Worm (Caenorhabditis elegans) whole organism, midembryonic: Measurements from ENCODE around the gene hlh-25.
A peak's percentile ranks its signal among the peaks of the same experiment; 100 is the strongest.

Source experiments
- T22C8.4 ChIP-seq: fragments of 200-800 bp; sonication (Bioruptor generic); IDR thresholded peaks from 2 replicates; pipeline ENCODE4 v1.3.6; 2022; ENCODE audit warnings: missing genetic modification characterization, missing compliant biosample characterization
- cog-1 ChIP-seq: sonication (generic microtip); optimal IDR thresholded peaks from 2 replicates; lab custom pipeline; 2016; ENCODE audit warnings: missing genetic modification characterization, missing compliant biosample characterization
- flt-1 ChIP-seq: fragments of 200-800 bp; sonication (Bioruptor generic); IDR thresholded peaks from 2 replicates; pipeline ENCODE4 v1.3.6; 2022; ENCODE audit warnings: missing genetic modification characterization, missing compliant biosample characterization
- klf-2 ChIP-seq: fragments of 200-800 bp; sonication (Bioruptor generic); conservative IDR thresholded peaks from 2 replicates; pipeline ENCODE4 v1.3.6; 2022; ENCODE audit warnings: missing genetic modification reagents, missing genetic modification characterization, missing compliant biosample characterization
- med-1 ChIP-seq: sonication (generic microtip); optimal IDR thresholded peaks from 2 replicates; lab custom pipeline; 2017; ENCODE audit warnings: missing genetic modification characterization, mild to moderate bottlenecking, missing compliant biosample characterization, antibody characterized with exemption, missing genetic modification reagents; ENCODE audit not compliant: insufficient read depth
- ref-1 ChIP-seq: fragments of 200-800 bp; sonication (Bioruptor generic); conservative IDR thresholded peaks from 2 replicates; pipeline ENCODE4 v1.3.6; 2022; ENCODE audit warnings: missing genetic modification reagents, missing genetic modification characterization, missing compliant biosample characterization
- tab-1 ChIP-seq: fragments of 200-800 bp; sonication (Bioruptor generic); IDR thresholded peaks from 2 replicates; pipeline ENCODE4 v1.3.6; 2022; ENCODE audit warnings: missing genetic modification characterization, missing compliant biosample characterization
- ztf-23 ChIP-seq: fragments of 200-800 bp; sonication (Bioruptor generic); IDR thresholded peaks from 2 replicates; pipeline ENCODE4 v1.3.6; 2022; ENCODE audit warnings: missing genetic modification reagents, missing genetic modification characterization, missing compliant biosample characterization
- ztf-29 ChIP-seq: fragments of 200-800 bp; sonication (Bioruptor generic); IDR thresholded peaks from 2 replicates; pipeline ENCODE4 v1.3.6; 2022; ENCODE audit warnings: missing genetic modification reagents, missing genetic modification characterization, missing compliant biosample characterization

Gene hlh-25

ce11 chrII:5511417-5512353 is 23.4 kb upstream of the hlh-25 start:
- TF ChIP-seq T22C8.4 (GFP tag; lab: Robert Waterston, UW) (no peak), cog-1 (tag; lab: Kevin White, UChicago) (peak; percentile 44)

DNA sequence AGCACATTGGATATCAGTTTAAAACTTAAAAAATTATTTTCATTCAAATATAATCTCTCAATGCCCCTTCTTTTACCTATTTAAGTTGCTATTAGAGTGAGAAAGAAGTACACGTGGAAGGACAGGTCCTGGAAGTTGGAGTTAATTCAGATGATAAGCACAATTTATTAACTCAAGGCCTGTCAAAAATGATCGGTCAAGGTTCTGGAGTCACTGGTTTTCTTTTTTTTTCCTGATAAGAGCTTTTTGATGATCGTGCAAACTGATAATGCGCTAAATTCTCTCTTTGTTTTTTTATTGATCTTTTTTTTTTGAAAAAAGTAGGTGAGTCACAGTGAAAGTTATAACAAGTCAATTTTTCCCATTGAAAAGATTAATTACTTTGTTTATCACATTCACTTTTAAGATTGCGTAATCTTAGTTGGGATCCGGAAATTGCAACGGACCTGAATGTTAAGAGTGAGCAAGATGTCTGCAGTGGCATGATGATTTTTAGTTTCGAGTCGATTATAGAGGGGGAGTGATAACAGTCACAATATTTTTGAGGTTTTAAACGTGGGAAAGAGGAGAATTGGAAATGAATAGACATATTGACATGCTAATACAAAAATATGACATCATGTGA is 22.5 kb upstream of the hlh-25 start:
- TF ChIP-seq ztf-29 (GFP tag; lab: Robert Waterston, UW) (no peak), T22C8.4 (GFP tag; lab: Robert Waterston, UW) (no peak), flt-1 (no peak), ref-1 (GFP tag; lab: Robert Waterston, UW) (no peak), ztf-23 (no peak), med-1 (no peak), klf-2 (GFP tag; lab: Robert Waterston, UW) (no peak), cog-1 (tag; lab: Kevin White, UChicago) (no peak), tab-1 (no peak)

DNA sequence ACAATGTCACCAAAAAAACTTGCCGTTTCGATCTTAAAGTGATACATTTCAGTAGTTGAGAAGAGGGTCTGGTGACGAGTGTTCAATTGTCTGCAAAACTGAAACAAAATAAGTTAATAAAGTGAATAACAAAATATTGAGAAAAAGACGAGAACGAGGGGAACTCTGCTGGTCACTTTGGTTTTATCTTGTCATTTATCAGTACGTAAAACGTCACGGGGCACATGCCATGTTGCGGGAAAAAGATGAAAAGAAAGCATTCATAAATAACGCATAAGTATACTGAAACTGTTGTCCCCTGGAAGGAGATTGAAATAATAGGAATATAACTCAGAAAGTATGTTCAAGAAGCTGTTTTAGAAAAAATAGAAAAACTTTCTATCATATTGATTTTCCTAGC is 20.2 kb upstream of the hlh-25 start, which contains the start of gene sahd-1:
Gene sahd-1 (minus strand): TSS at position 100 of the 400 bp plus-strand sequence.
- TF ChIP-seq klf-2 (GFP tag; lab: Robert Waterston, UW) (no peak), ztf-29 (GFP tag; lab: Robert Waterston, UW) (no peak), T22C8.4 (GFP tag; lab: Robert Waterston, UW) (no peak), tab-1 (no peak), flt-1 (no peak), med-1 (no peak), ztf-23 (no peak), cog-1 (tag; lab: Kevin White, UChicago) (no peak), ref-1 (GFP tag; lab: Robert Waterston, UW) (no peak)

DNA sequence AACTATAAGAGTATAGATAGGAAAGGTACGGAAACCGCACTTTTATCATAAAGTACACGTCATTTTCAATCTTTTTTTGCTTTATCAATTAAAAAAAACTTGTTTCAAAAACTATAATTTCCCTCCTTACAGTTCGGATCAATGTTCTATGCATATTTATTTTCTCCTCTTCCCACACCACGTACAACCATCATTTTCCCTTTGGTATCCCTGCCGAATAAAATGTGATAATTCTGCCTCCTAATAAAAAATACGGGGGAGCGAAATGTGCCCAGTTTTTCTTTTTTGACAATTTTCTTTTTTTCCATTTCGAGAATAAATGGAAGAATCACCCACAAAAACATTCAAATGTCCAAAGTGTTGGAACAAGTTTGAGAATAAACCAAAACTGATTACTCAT is 19.5 kb upstream of the hlh-25 start, which contains the start of gene ZK177.3:
Gene ZK177.3 (plus strand): TSS at position 301 of the 400 bp plus-strand sequence.
- no peak for TF ChIP-seq med-1

ce11 chrII:5517643-5518042 is 17.4 kb upstream of the hlh-25 start, which contains the start of gene ZK177.9:
TSS of gene ZK177.9 (minus strand) at chrII:5517743.
- no peak for TF ChIP-seq ztf-23
- no peak for TF ChIP-seq med-1
- TF ChIP-seq ref-1 (GFP tag; lab: Robert Waterston, UW) = no peak
- TF ChIP-seq klf-2 (GFP tag; lab: Robert Waterston, UW) = no peak
- TF ChIP-seq flt-1 = no peak
- no peak for TF ChIP-seq tab-1
- TF ChIP-seq ztf-29 (GFP tag; lab: Robert Waterston, UW) = no peak
- no peak for TF ChIP-seq T22C8.4 (GFP tag; lab: Robert Waterston, UW)
- TF ChIP-seq cog-1 (tag; lab: Kevin White, UChicago) = no peak

ce11 chrII:5518055-5518454 is 17.0 kb upstream of the hlh-25 start:
- no peak for TF ChIP-seq ztf-23
- TF ChIP-seq ref-1 (GFP tag; lab: Robert Waterston, UW) = no peak
- TF ChIP-seq klf-2 (GFP tag; lab: Robert Waterston, UW) = no peak
- no peak for TF ChIP-seq ztf-29 (GFP tag; lab: Robert Waterston, UW)
- TF ChIP-seq cog-1 (tag; lab: Kevin White, UChicago) = no peak
- TF ChIP-seq tab-1 = no peak
- no peak for TF ChIP-seq med-1
- TF ChIP-seq flt-1 = no peak
- no peak for TF ChIP-seq T22C8.4 (GFP tag; lab: Robert Waterston, UW)

- no peak for TF ChIP-seq tab-1
- TF ChIP-seq ztf-29 (GFP tag; lab: Robert Waterston, UW) = no peak
- TF ChIP-seq T22C8.4 (GFP tag; lab: Robert Waterston, UW) = no peak
- no peak for TF ChIP-seq cog-1 (tag; lab: Kevin White, UChicago)
Measured at ce11 chrII:5518910-5519309, 16.1 kb upstream of the hlh-25 start, which contains the start of gene ZK177.2. TSS of gene ZK177.2 (plus strand) at chrII:5519210.

DNA sequence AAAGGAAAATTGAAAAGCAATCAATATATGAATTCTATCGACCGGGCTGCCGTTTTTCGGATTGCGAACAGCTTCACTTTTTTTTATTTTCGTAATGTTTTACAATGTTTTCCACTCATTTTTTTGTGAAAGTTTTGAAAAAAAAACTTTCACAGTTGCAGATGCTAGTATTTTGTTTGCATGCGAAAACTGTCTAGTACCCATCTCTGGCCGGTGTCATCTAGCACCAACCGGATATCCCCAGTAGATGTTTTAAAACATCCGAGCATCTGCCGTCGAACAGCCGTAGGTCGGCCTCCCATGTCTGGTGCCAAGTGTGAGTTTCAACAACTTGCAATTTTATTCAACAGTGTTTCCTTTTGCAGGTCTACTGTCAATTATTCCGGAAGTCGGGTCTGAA is 13.6 kb upstream of the hlh-25 start, which contains the start of gene ZK177.12:
Gene ZK177.12 (plus strand): TSS at position 301 of the 400 bp plus-strand sequence.
- TF ChIP-seq klf-2 (GFP tag; lab: Robert Waterston, UW) = no peak
- TF ChIP-seq flt-1 = no peak
- no peak for TF ChIP-seq ztf-29 (GFP tag; lab: Robert Waterston, UW)
- no peak for TF ChIP-seq ztf-23
- TF ChIP-seq tab-1 = no peak
- no peak for TF ChIP-seq ref-1 (GFP tag; lab: Robert Waterston, UW)
- no peak for TF ChIP-seq cog-1 (tag; lab: Kevin White, UChicago)
- TF ChIP-seq T22C8.4 (GFP tag; lab: Robert Waterston, UW) = no peak
- TF ChIP-seq med-1 = no peak

DNA sequence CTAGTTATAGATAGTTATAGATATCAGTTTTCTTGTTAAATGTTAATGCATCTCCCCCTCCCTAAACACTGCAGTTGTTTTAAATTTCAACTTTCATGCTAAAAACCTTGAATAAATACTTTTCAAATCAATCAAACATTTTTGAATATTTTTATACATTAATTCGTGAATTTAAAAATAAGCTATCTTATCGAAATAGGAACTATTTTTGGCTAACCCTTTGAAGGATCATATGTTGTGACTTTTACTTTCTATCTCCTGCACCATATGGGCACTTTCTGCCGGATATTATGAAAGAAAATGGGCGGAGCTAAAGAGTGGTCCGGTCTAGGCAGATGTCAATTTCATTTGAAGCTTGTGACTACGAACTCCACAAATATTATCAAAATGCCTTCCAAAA is 12.4 kb upstream of the hlh-25 start, which contains the start of gene ZK177.11:
Gene ZK177.11 (plus strand): TSS at position 301 of the 400 bp plus-strand sequence.
- TF ChIP-seq tab-1 (no peak), flt-1 (no peak), cog-1 (tag; lab: Kevin White, UChicago) (no peak), klf-2 (GFP tag; lab: Robert Waterston, UW) (no peak), ref-1 (GFP tag; lab: Robert Waterston, UW) (no peak), med-1 (no peak), ztf-23 (no peak), T22C8.4 (GFP tag; lab: Robert Waterston, UW) (no peak), ztf-29 (GFP tag; lab: Robert Waterston, UW) (no peak)

ce11 chrII:5525297-5525696 is 9.7 kb upstream of the hlh-25 start, which contains the start of gene tbx-35:
TSS of gene tbx-35 (minus strand) at chrII:5525397.
- TF ChIP-seq T22C8.4 (GFP tag; lab: Robert Waterston, UW) = no peak
- no peak for TF ChIP-seq klf-2 (GFP tag; lab: Robert Waterston, UW)
- no peak for TF ChIP-seq tab-1
- TF ChIP-seq ref-1 (GFP tag; lab: Robert Waterston, UW) = no peak
- TF ChIP-seq flt-1 = no peak
- no peak for TF ChIP-seq ztf-23
